Worm (Caenorhabditis elegans) whole organism, L4 larva: ENCODE data around the gene F55C5.17.

Experiments
- ama-1 ChIP-seq: fragments of 150-350 bp; optimal IDR thresholded peaks from 2 replicates; lab custom pipeline; 2014; ENCODE audit warnings: inconsistent platforms, mixed read lengths
- ceh-44 ChIP-seq: fragments of 200-800 bp; sonication (Bioruptor generic); IDR thresholded peaks from 2 replicates; pipeline ENCODE4 v1.3.6; 2022; ENCODE audit warnings: missing genetic modification reagents, missing genetic modification characterization, missing compliant biosample characterization
- egl-27 ChIP-seq: sonication (generic microtip); optimal IDR thresholded peaks from 3 replicates; lab custom pipeline; 2017; ENCODE audit warnings: missing biosample characterization, missing genetic modification reagents, missing genetic modification characterization
- hif-1 ChIP-seq, 2 experiments: sonication (generic microtip); optimal IDR thresholded peaks; 2 replicates each; lab custom pipeline; 2016 to 2017; ENCODE audit warnings: missing compliant biosample characterization in 2 of 2, missing genetic modification characterization in 2 of 2, missing genetic modification reagents in 2 of 2, missing genotype in 2 of 2, mild to moderate bottlenecking in 1 of 2
- nhr-10 ChIP-seq: fragments of 150-350 bp; optimal IDR thresholded peaks from 2 replicates; lab custom pipeline; 2014; ENCODE audit warnings: missing biosample characterization, missing genetic modification characterization

ce11 chrV:12258922-12259321 lies 43.4 kb upstream of the F55C5.17 start, which contains the start of gene ugt-56:
- TF ChIP-seq ama-1 (lab: Kevin White, UChicago) = no peak
- no peak for TF ChIP-seq ceh-44 (GFP tag; lab: Robert Waterston, UW)
- no peak for TF ChIP-seq hif-1 (tag; optimal IDR thresholded peaks at IDR 0.05; lab: Kevin White, UChicago)
- TF ChIP-seq nhr-10 (tag; lab: Kevin White, UChicago) = no peak
- TF ChIP-seq egl-27 = no peak
